Worm (Caenorhabditis elegans) whole organism, mixed stage, embryonic: Measurements from ENCODE around the gene txdc-9.

Experiments
- M03D4.4 ChIP-seq: sonication (generic microtip); optimal IDR thresholded peaks from 2 replicates; lab custom pipeline; 2017; ENCODE audit warnings: mild to moderate bottlenecking, missing genetic modification characterization, missing compliant biosample characterization
- bed-3 ChIP-seq: fragments of 200-800 bp; sonication (Bioruptor generic); optimal IDR thresholded peaks from 3 replicates; lab custom pipeline; 2018; ENCODE audit warnings: mild to moderate bottlenecking, missing genetic modification characterization, moderate library complexity, missing compliant biosample characterization
- blmp-1 ChIP-seq: fragments of 150-350 bp; optimal IDR thresholded peaks from 2 replicates; lab custom pipeline; 2014; ENCODE audit warnings: missing biosample characterization, missing genetic modification characterization
- ceh-39 ChIP-seq: fragments of 150-350 bp; optimal IDR thresholded peaks from 2 replicates; lab custom pipeline; 2014; ENCODE audit warnings: missing biosample characterization, missing genetic modification characterization
- ceh-43 ChIP-seq: fragments of 200-800 bp; sonication (Bioruptor generic); optimal IDR thresholded peaks from 2 replicates; lab custom pipeline; 2018; ENCODE audit warnings: mild to moderate bottlenecking, missing genetic modification characterization, moderate library complexity, missing compliant biosample characterization
- ces-1 ChIP-seq: fragments of 150-350 bp; optimal IDR thresholded peaks from 2 replicates; lab custom pipeline; 2014; ENCODE audit warnings: missing biosample characterization, missing genetic modification reagents, missing genetic modification characterization
- cnd-1 ChIP-seq: fragments of 200-800 bp; sonication (Bioruptor generic); optimal IDR thresholded peaks from 2 replicates; lab custom pipeline; 2018; ENCODE audit warnings: mild to moderate bottlenecking, missing genetic modification characterization, missing compliant biosample characterization
- drap-1 ChIP-seq: fragments of 200-800 bp; sonication (Bioruptor generic); optimal IDR thresholded peaks from 3 replicates; lab custom pipeline; 2018; ENCODE audit warnings: mild to moderate bottlenecking, missing genetic modification characterization, missing compliant biosample characterization
- elt-1 ChIP-seq: sonication (generic microtip); optimal IDR thresholded peaks from 2 replicates; lab custom pipeline; 2017; ENCODE audit warnings: missing genetic modification characterization, mild to moderate bottlenecking, missing compliant biosample characterization, antibody characterized with exemption, moderate library complexity, borderline replicate concordance; ENCODE audit not compliant: insufficient read depth
- elt-3 ChIP-seq: fragments of 150-350 bp; optimal IDR thresholded peaks from 2 replicates; lab custom pipeline; 2014; ENCODE audit warnings: missing biosample characterization, missing genetic modification characterization
- ham-2 ChIP-seq: fragments of 200-800 bp; sonication (Bioruptor generic); optimal IDR thresholded peaks from 2 replicates; lab custom pipeline; 2018; ENCODE audit warnings: mild to moderate bottlenecking, missing genetic modification characterization, missing compliant biosample characterization
- hlh-1 ChIP-seq: fragments of 150-350 bp; optimal IDR thresholded peaks from 2 replicates; lab custom pipeline; 2014; ENCODE audit warnings: missing biosample characterization, missing genetic modification reagents, missing genetic modification characterization
- lin-13 ChIP-seq: fragments of 150-350 bp; optimal IDR thresholded peaks from 2 replicates; lab custom pipeline; 2014; ENCODE audit warnings: missing biosample characterization, missing genetic modification characterization
- lsy-2 ChIP-seq: fragments of 150-350 bp; optimal IDR thresholded peaks from 2 replicates; lab custom pipeline; 2014; ENCODE audit warnings: missing biosample characterization, missing genetic modification characterization
- mab-5 ChIP-seq: fragments of 150-350 bp; optimal IDR thresholded peaks from 2 replicates; lab custom pipeline; 2014; ENCODE audit warnings: missing biosample characterization, missing genetic modification characterization
- mep-1 ChIP-seq: fragments of 150-350 bp; optimal IDR thresholded peaks from 2 replicates; lab custom pipeline; 2017; ENCODE audit warnings: missing biosample characterization, missing genetic modification reagents, missing genetic modification characterization, inconsistent platforms
- mls-2 ChIP-seq: sonication (generic microtip); optimal IDR thresholded peaks from 2 replicates; lab custom pipeline; 2016; ENCODE audit warnings: mild to moderate bottlenecking, missing genetic modification characterization, moderate library complexity, missing compliant biosample characterization
- nhr-12 ChIP-seq: fragments of 150-350 bp; optimal IDR thresholded peaks from 2 replicates; lab custom pipeline; 2014; ENCODE audit warnings: missing biosample characterization, missing genetic modification characterization
- nhr-2 ChIP-seq: fragments of 150-350 bp; optimal IDR thresholded peaks from 2 replicates; lab custom pipeline; 2014; ENCODE audit warnings: missing biosample characterization, missing genetic modification characterization
- nhr-237 ChIP-seq: fragments of 150-350 bp; optimal IDR thresholded peaks from 2 replicates; lab custom pipeline; 2014; ENCODE audit warnings: missing biosample characterization, missing genetic modification characterization
- nhr-28 ChIP-seq: fragments of 150-350 bp; optimal IDR thresholded peaks from 2 replicates; lab custom pipeline; 2014; ENCODE audit warnings: missing biosample characterization, missing genetic modification characterization
- nhr-76 ChIP-seq: sonication (generic microtip); optimal IDR thresholded peaks from 2 replicates; lab custom pipeline; 2017; ENCODE audit warnings: missing biosample characterization, missing genetic modification characterization
- pha-4 ChIP-seq: fragments of 150-350 bp; optimal IDR thresholded peaks from 2 replicates; lab custom pipeline; 2018; ENCODE audit warnings: missing biosample characterization, missing genetic modification reagents, missing genetic modification characterization
- sem-2 ChIP-seq: fragments of 200-800 bp; sonication (Bioruptor generic); optimal IDR thresholded peaks from 2 replicates; lab custom pipeline; 2018; ENCODE audit warnings: mild to moderate bottlenecking, missing genetic modification characterization, missing compliant biosample characterization
- snpc-4 ChIP-seq: fragments of 150-350 bp; optimal IDR thresholded peaks from 2 replicates; lab custom pipeline; 2014; ENCODE audit warnings: missing biosample characterization, missing genetic modification characterization
- sptf-1 ChIP-seq: sonication (generic microtip); optimal IDR thresholded peaks from 2 replicates; lab custom pipeline; 2017; ENCODE audit warnings: mild to moderate bottlenecking, missing genetic modification characterization, moderate library complexity, missing compliant biosample characterization
- tbx-8 ChIP-seq: fragments of 200-800 bp; sonication (Bioruptor generic); optimal IDR thresholded peaks from 2 replicates; lab custom pipeline; 2018; ENCODE audit warnings: mild to moderate bottlenecking, missing genetic modification characterization, moderate library complexity, missing compliant biosample characterization
- unc-120 ChIP-seq: sonication (generic microtip); optimal IDR thresholded peaks from 2 replicates; lab custom pipeline; 2017; ENCODE audit warnings: missing genetic modification characterization, missing compliant biosample characterization; ENCODE audit not compliant: poor library complexity, severe bottlenecking
- unc-39 ChIP-seq: fragments of 150-350 bp; optimal IDR thresholded peaks from 2 replicates; lab custom pipeline; 2014; ENCODE audit warnings: missing biosample characterization, missing genetic modification characterization
- unc-62 ChIP-seq: fragments of 150-350 bp; optimal IDR thresholded peaks from 2 replicates; lab custom pipeline; 2014; ENCODE audit warnings: missing biosample characterization, missing genetic modification reagents, missing genetic modification characterization
- zip-8 ChIP-seq: fragments of 150-350 bp; optimal IDR thresholded peaks from 2 replicates; lab custom pipeline; 2014; ENCODE audit warnings: missing biosample characterization, missing genetic modification characterization

txdc-9 gene

ce11 chrIII:6463679-6464078 lies 31.7 kb downstream of the txdc-9 start, which contains the start of gene dlc-1:
Gene dlc-1 (minus strand): TSS chrIII:6463779.
- TF ChIP-seq ham-2 (GFP tag; lab: Kevin White, UChicago) (no peak), mab-5 (tag; lab: Kevin White, UChicago) (no peak), mls-2 (tag; lab: Kevin White, UChicago) (no peak), snpc-4 (no peak), zip-8 (tag; lab: Kevin White, UChicago) (no peak), nhr-12 (no peak), unc-120 (no peak), M03D4.4 (tag; lab: Kevin White, UChicago) (no peak), blmp-1 (tag; lab: Kevin White, UChicago) (no peak), nhr-76 (tag; lab: Kevin White, UChicago) (no peak), nhr-2 (tag; lab: Kevin White, UChicago) (no peak), mep-1 (tag; lab: Kevin White, UChicago) (no peak), elt-3 (no peak), pha-4 (no peak)

ce11 chrIII:6464113-6464571 lies 32.2 kb downstream of the txdc-9 start:
- no peak for TF ChIP-seq nhr-12
- TF ChIP-seq unc-120, result peak; percentile 72
- TF ChIP-seq hlh-1 (tag; lab: Kevin White, UChicago), result peak; percentile 46
- TF ChIP-seq sem-2 (GFP tag; lab: Kevin White, UChicago), result no peak
- peak; percentile 64 for TF ChIP-seq M03D4.4 (tag; lab: Kevin White, UChicago)
- TF ChIP-seq drap-1 (GFP tag; lab: Kevin White, UChicago), result peak; percentile 22
- peak; percentile 27 for TF ChIP-seq ham-2 (GFP tag; lab: Kevin White, UChicago)
- peak; percentile 39 for TF ChIP-seq pha-4
- TF ChIP-seq sptf-1 (tag; lab: Kevin White, UChicago), result peak; percentile 66
- TF ChIP-seq nhr-237, result peak; percentile 48

- TF ChIP-seq tbx-8 (GFP tag; lab: Kevin White, UChicago) (no peak), snpc-4 (no peak), unc-62 (GFP tag; lab: Kevin White, UChicago) (no peak), sem-2 (GFP tag; lab: Kevin White, UChicago) (no peak), nhr-28 (tag; lab: Kevin White, UChicago) (no peak), unc-39 (tag; lab: Kevin White, UChicago) (no peak), ceh-43 (GFP tag; lab: Kevin White, UChicago) (no peak), ceh-39 (no peak), blmp-1 (tag; lab: Kevin White, UChicago) (no peak), ces-1 (GFP tag; lab: Kevin White, UChicago) (no peak), lin-13 (tag; lab: Kevin White, UChicago) (no peak), lsy-2 (tag; lab: Kevin White, UChicago) (no peak), unc-120 (no peak), ham-2 (GFP tag; lab: Kevin White, UChicago) (no peak), hlh-1 (tag; lab: Kevin White, UChicago) (no peak)
Measured at ce11 chrIII:6464913-6465312, 32.9 kb downstream of the txdc-9 start, which contains the start of gene nduf-2.2. Gene nduf-2.2 (plus strand): TSS chrIII:6465222.

ce11 chrIII:6467005-6467404 lies 35.0 kb downstream of the txdc-9 start, which contains the start of gene T26A5.2:
Gene T26A5.2 (plus strand): TSS chrIII:6467305.
- TF ChIP-seq blmp-1 (tag; lab: Kevin White, UChicago) (no peak), snpc-4 (no peak), hlh-1 (tag; lab: Kevin White, UChicago) (no peak), drap-1 (GFP tag; lab: Kevin White, UChicago) (no peak), cnd-1 (no peak), lsy-2 (tag; lab: Kevin White, UChicago) (no peak), bed-3 (no peak), unc-62 (GFP tag; lab: Kevin White, UChicago) (no peak), lin-13 (tag; lab: Kevin White, UChicago) (no peak), unc-120 (no peak), nhr-237 (no peak), mab-5 (tag; lab: Kevin White, UChicago) (no peak)
- TF ChIP-seq, all 35 proteins: peak for 0

ce11 chrIII:6471451-6471850 lies 39.5 kb downstream of the txdc-9 start, which contains the start of gene wht-6:
Gene wht-6 (plus strand): TSS chrIII:6471751.
- TF ChIP-seq sptf-1 (tag; lab: Kevin White, UChicago), result no peak

- TF ChIP-seq nhr-28 (tag; lab: Kevin White, UChicago) (no peak), lin-13 (tag; lab: Kevin White, UChicago) (no peak), drap-1 (GFP tag; lab: Kevin White, UChicago) (no peak), elt-1 (peak; percentile 51), bed-3 (no peak), ham-2 (GFP tag; lab: Kevin White, UChicago) (no peak), nhr-2 (tag; lab: Kevin White, UChicago) (peak; percentile 65)
Measured at ce11 chrIII:6476380-6476779, 44.4 kb downstream of the txdc-9 start.
